Fruit fly (Drosophila melanogaster): ENCODE measurements around the gene Cyp4ac3.
A peak's percentile ranks its signal among the peaks of the same experiment; 100 is the strongest.

The Cyp4ac3 gene

DNA sequence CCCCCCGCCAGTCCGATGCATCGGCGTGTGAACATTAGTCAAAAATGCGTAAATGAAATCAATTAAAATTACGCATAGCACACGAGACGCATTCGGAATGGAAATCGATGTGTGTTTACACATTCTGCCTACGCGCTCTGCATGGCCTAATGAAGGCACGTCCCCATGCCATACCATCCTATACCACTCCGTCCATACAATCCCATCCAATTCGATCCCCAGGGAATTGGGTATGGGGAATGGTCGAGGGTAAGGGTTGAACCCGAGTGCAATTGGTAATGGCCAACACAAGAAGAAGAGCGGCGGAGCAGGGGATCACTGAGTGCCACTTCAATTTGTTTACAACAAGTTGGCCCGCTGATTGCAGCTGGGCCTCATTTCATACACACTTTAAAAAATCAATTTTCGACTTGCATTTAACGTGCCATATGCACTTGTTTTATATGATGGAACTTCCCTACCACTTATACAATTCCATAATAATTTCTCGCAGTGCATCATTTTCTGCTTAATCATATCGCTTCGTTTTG is 22.9 kb upstream of the Cyp4ac3 start:
- TF ChIP-seq kay (GFP tag; ENCODE audit: borderline replicate concordance) (no peak), CG11617 (GFP tag; optimal IDR thresholded peaks at IDR 0.05) (peak; percentile 53), Hr96 (GFP tag; optimal IDR thresholded peaks at IDR 0.05) (peak; percentile 43), Crg-1 (GFP tag; optimal IDR thresholded peaks at IDR 0.05) (peak; percentile 41), ovo (GFP tag; optimal IDR thresholded peaks at IDR 0.05) (no peak), CG7045 (GFP tag; optimal IDR thresholded peaks at IDR 0.05) (peak; percentile 35), CG5204 (GFP tag; optimal IDR thresholded peaks at IDR 0.05) (peak; percentile 23), CG1620 (GFP tag; optimal IDR thresholded peaks at IDR 0.05) (no peak), toe (GFP tag; optimal IDR thresholded peaks at IDR 0.05) (peak; percentile 43), bab1 (GFP tag; optimal IDR thresholded peaks at IDR 0.05) (no peak), CG12768 (GFP tag; optimal IDR thresholded peaks at IDR 0.05) (peak; percentile 60), CG7101 (tag; optimal IDR thresholded peaks at IDR 0.05) (peak; percentile 52), cic (GFP tag; optimal IDR thresholded peaks at IDR 0.05) (peak; percentile 65), tj (GFP tag; optimal IDR thresholded peaks at IDR 0.05) (no peak), CG33017 (tag; optimal IDR thresholded peaks at IDR 0.05) (peak; percentile 61), Clk (GFP tag; optimal IDR thresholded peaks at IDR 0.05) (peak; percentile 36), cnc (optimal IDR thresholded peaks at IDR 0.05) (no peak), CG14711 (tag; optimal IDR thresholded peaks at IDR 0.05) (peak; percentile 13), pad (GFP tag; optimal IDR thresholded peaks at IDR 0.05) (no peak), Mnt (GFP tag; optimal IDR thresholded peaks at IDR 0.05) (peak; percentile 39)

DNA sequence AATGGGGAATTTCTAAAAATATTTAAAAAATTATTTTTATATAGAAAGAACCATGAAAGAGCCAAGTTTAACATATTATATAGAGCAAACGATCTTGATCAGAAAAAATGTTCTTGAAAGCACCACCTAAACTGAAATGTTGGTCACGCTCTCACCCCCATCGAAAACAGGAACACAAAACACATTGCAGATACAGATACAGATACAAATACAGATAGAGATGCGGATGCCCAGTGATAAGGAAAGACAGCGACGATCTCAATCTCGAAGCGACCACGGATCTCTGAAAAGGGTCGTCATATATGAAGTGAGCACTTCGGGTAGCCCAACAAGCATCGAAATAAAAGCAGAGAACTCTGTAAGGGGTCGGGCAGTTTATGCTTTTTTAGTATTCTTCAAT is 20.9 kb upstream of the Cyp4ac3 start:
- no peak for TF ChIP-seq CG1620 (GFP tag; optimal IDR thresholded peaks at IDR 0.05)
- TF ChIP-seq Clk (GFP tag; optimal IDR thresholded peaks at IDR 0.05) = no peak
- TF ChIP-seq CG33017 (tag; optimal IDR thresholded peaks at IDR 0.05) = no peak
- no peak for TF ChIP-seq Hr96 (GFP tag; optimal IDR thresholded peaks at IDR 0.05)
- no peak for TF ChIP-seq CG14711 (tag; optimal IDR thresholded peaks at IDR 0.05)
- no peak for TF ChIP-seq bab1 (GFP tag; optimal IDR thresholded peaks at IDR 0.05)
- no peak for TF ChIP-seq ovo (GFP tag; optimal IDR thresholded peaks at IDR 0.05)
- no peak for TF ChIP-seq CG7101 (tag; optimal IDR thresholded peaks at IDR 0.05)
- no peak for TF ChIP-seq Mnt (GFP tag; optimal IDR thresholded peaks at IDR 0.05)
- TF ChIP-seq cnc (optimal IDR thresholded peaks at IDR 0.05) = no peak
- TF ChIP-seq toe (GFP tag; optimal IDR thresholded peaks at IDR 0.05) = no peak
- no peak for TF ChIP-seq CG12768 (GFP tag; optimal IDR thresholded peaks at IDR 0.05)
- no peak for TF ChIP-seq tj (GFP tag; optimal IDR thresholded peaks at IDR 0.05)
- no peak for TF ChIP-seq CG7045 (GFP tag; optimal IDR thresholded peaks at IDR 0.05)

DNA sequence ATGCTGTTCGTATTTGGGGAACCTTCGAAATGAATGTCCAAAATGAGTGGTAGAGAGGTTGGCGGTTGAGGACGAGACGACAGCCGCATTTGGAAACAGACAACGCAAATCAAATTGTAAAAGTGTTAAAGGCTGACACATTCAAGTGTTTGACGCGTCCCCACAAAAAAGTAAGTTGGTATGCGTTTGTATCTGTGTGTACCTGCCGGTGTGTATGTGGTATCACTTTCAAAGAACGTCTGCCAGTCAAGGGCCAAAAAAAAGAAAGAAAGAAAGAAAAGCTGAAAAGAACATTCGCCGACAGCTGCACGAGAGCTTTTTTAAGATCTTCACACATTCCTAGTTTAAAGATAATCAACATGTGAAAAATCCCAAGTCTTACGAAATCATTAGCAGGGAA is 20.5 kb upstream of the Cyp4ac3 start:
- TF ChIP-seq CG14711 (tag; optimal IDR thresholded peaks at IDR 0.05) = no peak
- TF ChIP-seq Clk (GFP tag; optimal IDR thresholded peaks at IDR 0.05) = no peak
- no peak for TF ChIP-seq tj (GFP tag; optimal IDR thresholded peaks at IDR 0.05)
- TF ChIP-seq CG1620 (GFP tag; optimal IDR thresholded peaks at IDR 0.05) = no peak
- TF ChIP-seq cnc (optimal IDR thresholded peaks at IDR 0.05) = no peak
- TF ChIP-seq CG5204 (GFP tag; optimal IDR thresholded peaks at IDR 0.05) = no peak
- TF ChIP-seq Hr96 (GFP tag; optimal IDR thresholded peaks at IDR 0.05) = no peak
- TF ChIP-seq ovo (GFP tag; optimal IDR thresholded peaks at IDR 0.05) = no peak
- TF ChIP-seq CG12768 (GFP tag; optimal IDR thresholded peaks at IDR 0.05) = no peak
- TF ChIP-seq cic (GFP tag; optimal IDR thresholded peaks at IDR 0.05) = no peak
- TF ChIP-seq Crg-1 (GFP tag; optimal IDR thresholded peaks at IDR 0.05) = no peak
- no peak for TF ChIP-seq CG7101 (tag; optimal IDR thresholded peaks at IDR 0.05)
- TF ChIP-seq CG11617 (GFP tag; optimal IDR thresholded peaks at IDR 0.05) = no peak
- TF ChIP-seq bab1 (GFP tag; optimal IDR thresholded peaks at IDR 0.05) = no peak
- TF ChIP-seq CG7045 (GFP tag; optimal IDR thresholded peaks at IDR 0.05) = no peak
- no peak for TF ChIP-seq pad (GFP tag; optimal IDR thresholded peaks at IDR 0.05)

DNA sequence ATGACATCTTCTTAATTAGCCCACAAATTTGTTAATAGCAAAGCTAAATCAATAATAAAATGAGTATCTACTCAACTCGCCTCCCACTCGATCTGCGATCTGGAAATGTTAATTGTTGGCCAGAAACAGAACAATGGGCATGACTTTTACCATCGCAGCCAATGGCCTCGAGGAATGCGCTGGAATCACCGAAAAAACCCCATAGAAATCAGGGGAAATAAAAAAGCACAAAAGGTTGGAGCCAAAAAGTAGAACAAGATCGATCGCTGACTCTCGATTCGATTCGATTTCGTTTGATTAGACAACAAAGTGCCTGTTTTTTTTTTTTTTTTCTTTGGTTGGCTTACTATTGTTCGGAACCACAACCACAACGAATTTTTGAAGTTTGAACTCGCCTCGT is 19.7 kb upstream of the Cyp4ac3 start:
- TF ChIP-seq ovo (GFP tag; optimal IDR thresholded peaks at IDR 0.05) = no peak
- peak; percentile 73 for TF ChIP-seq kay (GFP tag; ENCODE audit: borderline replicate concordance)

DNA sequence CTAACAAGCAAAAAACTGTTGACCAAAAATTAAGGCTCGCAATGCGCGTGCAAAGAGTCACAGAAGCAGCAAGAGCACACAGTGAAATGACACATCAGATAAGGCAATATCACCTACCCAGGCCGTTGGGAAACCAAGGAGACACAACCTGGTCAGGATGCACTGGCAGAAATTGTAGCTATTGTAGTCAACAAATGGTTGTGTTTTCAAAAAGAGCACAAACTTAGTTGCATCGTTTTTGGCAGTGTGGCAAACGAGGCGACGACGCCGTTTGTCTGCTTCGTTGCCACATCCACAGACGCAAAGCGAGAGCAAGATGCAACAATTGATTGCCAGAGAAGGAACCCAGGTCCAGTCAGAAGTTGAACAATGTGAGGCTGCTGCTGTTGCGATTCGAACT is 18.5 kb upstream of the Cyp4ac3 start:
- TF ChIP-seq ovo (GFP tag; optimal IDR thresholded peaks at IDR 0.05) (no peak), CG33017 (tag; optimal IDR thresholded peaks at IDR 0.05) (no peak), bab1 (GFP tag; optimal IDR thresholded peaks at IDR 0.05) (no peak), Mnt (GFP tag; optimal IDR thresholded peaks at IDR 0.05) (no peak), CG7101 (tag; optimal IDR thresholded peaks at IDR 0.05) (no peak), Hr96 (GFP tag; optimal IDR thresholded peaks at IDR 0.05) (no peak), CG11617 (GFP tag; optimal IDR thresholded peaks at IDR 0.05) (no peak), Clk (GFP tag; optimal IDR thresholded peaks at IDR 0.05) (no peak), CG1620 (GFP tag; optimal IDR thresholded peaks at IDR 0.05) (no peak), CG12768 (GFP tag; optimal IDR thresholded peaks at IDR 0.05) (no peak), kay (GFP tag; ENCODE audit: borderline replicate concordance) (no peak), CG7045 (GFP tag; optimal IDR thresholded peaks at IDR 0.05) (no peak), Crg-1 (GFP tag; optimal IDR thresholded peaks at IDR 0.05) (no peak)

DNA sequence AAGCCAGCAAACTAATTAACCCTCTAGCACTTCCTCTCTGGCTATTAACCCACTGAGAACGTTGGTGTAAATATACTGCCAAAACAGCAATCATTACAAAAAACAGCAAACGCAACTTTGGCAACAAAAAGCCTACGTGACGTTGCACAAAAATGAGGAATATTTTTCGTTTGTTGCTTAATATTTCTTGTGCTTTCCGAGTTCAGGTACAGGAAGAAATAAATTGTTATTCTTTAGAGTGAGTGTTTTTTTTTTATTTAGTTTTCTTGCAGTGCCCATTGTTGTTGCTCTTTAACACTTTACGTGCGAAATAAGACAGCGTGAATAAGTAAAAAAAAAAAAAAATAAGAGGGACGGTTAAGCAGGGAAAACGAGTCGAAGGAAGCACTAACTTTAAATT is 17.1 kb upstream of the Cyp4ac3 start:
- TF ChIP-seq Crg-1 (GFP tag; optimal IDR thresholded peaks at IDR 0.05) (no peak), kay (GFP tag; ENCODE audit: borderline replicate concordance) (peak; percentile 25)

DNA sequence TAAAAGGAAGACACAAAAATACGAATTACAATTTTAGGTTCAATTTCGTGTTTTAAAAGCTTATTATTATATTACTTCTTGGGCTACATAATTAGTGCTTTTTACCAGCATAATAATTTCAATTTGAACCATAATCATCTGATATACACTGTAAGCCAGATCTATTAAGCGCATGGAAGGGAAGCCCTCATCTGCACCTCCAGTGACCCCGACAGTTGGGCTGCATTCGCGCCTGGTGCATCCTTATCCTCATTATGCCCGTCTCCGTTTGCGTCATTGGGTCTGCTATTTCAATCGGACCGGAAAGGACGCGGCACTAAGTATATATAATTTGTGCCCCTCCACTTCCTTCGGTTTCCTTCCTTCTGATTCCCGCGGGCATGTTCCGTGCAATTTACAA is 16.6 kb upstream of the Cyp4ac3 start:
- TF ChIP-seq Clk (GFP tag; optimal IDR thresholded peaks at IDR 0.05) (no peak), toe (GFP tag; optimal IDR thresholded peaks at IDR 0.05) (no peak)

Measured in whole organism, adult.